Worm (Caenorhabditis elegans): ENCODE measurements around the gene ZK1240.3.

DNA sequence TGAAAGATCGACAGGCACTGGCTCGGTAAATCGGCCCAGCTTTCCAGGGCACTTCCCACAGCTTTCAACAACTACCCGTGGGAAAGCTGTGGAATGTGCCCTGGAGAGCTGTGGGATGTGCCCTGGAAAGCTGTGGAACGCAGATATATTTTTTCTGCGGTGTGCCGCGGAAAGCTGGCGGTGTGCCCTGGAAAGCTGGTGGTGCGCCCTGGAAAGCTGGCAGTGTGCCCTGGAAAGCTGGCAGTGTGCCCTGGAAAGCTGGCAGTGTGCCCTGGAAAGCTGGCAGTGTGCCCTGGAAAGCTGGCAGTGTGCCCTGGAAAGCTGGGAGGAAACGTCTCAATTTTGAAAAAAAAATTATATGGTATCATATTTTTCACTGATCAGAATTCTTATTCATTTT is 46.4 kb upstream of the ZK1240.3 start:
- no peak for TF ChIP-seq nfya-1 (tag; optimal IDR thresholded peaks at IDR 0.05)
- no peak for TF ChIP-seq ceh-34 (tag; optimal IDR thresholded peaks at IDR 0.05)
- no peak for TF ChIP-seq syd-9 (tag; optimal IDR thresholded peaks at IDR 0.05)
- no peak for TF ChIP-seq fkh-6 (tag; optimal IDR thresholded peaks at IDR 0.05)
- TF ChIP-seq madf-2 (tag; optimal IDR thresholded peaks at IDR 0.05), result no peak
- TF ChIP-seq hlh-8 (tag; optimal IDR thresholded peaks at IDR 0.05), result no peak
- no peak for TF ChIP-seq pag-3 (tag; optimal IDR thresholded peaks at IDR 0.05; ENCODE audit: borderline replicate concordance)
- TF ChIP-seq lin-11 (tag; optimal IDR thresholded peaks at IDR 0.05), result no peak
- no peak for TF ChIP-seq ets-4 (tag; optimal IDR thresholded peaks at IDR 0.05)
- TF ChIP-seq pha-4 (tag; optimal IDR thresholded peaks at IDR 0.05), result no peak
- no peak for TF ChIP-seq hlh-13 (GFP tag; optimal IDR thresholded peaks at IDR 0.05)
